Worm (Caenorhabditis elegans) whole organism, early embryonic: ENCODE data around the gene B0302.2.

Experiments
- B0310.2 ChIP-seq: sonication (generic microtip); optimal IDR thresholded peaks from 2 replicates; lab custom pipeline; 2016; ENCODE audit warnings: mild to moderate bottlenecking, missing genetic modification characterization, missing compliant biosample characterization
- F13C5.2 ChIP-seq: sonication (generic microtip); optimal IDR thresholded peaks from 2 replicates; lab custom pipeline; 2017; ENCODE audit warnings: mild to moderate bottlenecking, missing genetic modification characterization, inconsistent platforms, missing compliant biosample characterization
- aly-1 ChIP-seq: sonication (generic microtip); optimal IDR thresholded peaks from 2 replicates; lab custom pipeline; 2016; ENCODE audit warnings: missing genetic modification characterization, missing compliant biosample characterization
- ama-1 ChIP-seq: fragments of 150-350 bp; optimal IDR thresholded peaks from 2 replicates; lab custom pipeline; 2014
- ceh-13 ChIP-seq: fragments of 200-800 bp; sonication (Bioruptor generic); optimal IDR thresholded peaks from 2 replicates; lab custom pipeline; 2018; ENCODE audit warnings: mild to moderate bottlenecking, missing genetic modification characterization, missing compliant biosample characterization
- ceh-36 ChIP-seq: sonication (generic microtip); optimal IDR thresholded peaks from 2 replicates; lab custom pipeline; 2016; ENCODE audit warnings: missing genetic modification characterization, inconsistent platforms, missing compliant biosample characterization
- ets-7 ChIP-seq: sonication (generic microtip); optimal IDR thresholded peaks from 2 replicates; lab custom pipeline; 2016; ENCODE audit warnings: missing genotype, missing genetic modification characterization, missing compliant biosample characterization
- flt-1 ChIP-seq: fragments of 200-800 bp; sonication (Bioruptor generic); IDR thresholded peaks from 2 replicates; pipeline ENCODE4 v1.3.6; 2022; ENCODE audit warnings: missing genetic modification characterization, missing compliant biosample characterization
- hmbx-1 ChIP-seq: sonication (generic microtip); optimal IDR thresholded peaks from 2 replicates; lab custom pipeline; 2016; ENCODE audit warnings: mild to moderate bottlenecking, missing genetic modification characterization, missing compliant biosample characterization
- hmg-4 ChIP-seq: fragments of 200-800 bp; sonication (Bioruptor generic); optimal IDR thresholded peaks from 2 replicates; lab custom pipeline; 2018; ENCODE audit warnings: mild to moderate bottlenecking, missing genetic modification characterization, missing compliant biosample characterization
- hnd-1 ChIP-seq: sonication (generic microtip); optimal IDR thresholded peaks from 2 replicates; lab custom pipeline; 2016; ENCODE audit warnings: missing genetic modification characterization, missing compliant biosample characterization
- pes-1 ChIP-seq: fragments of 200-800 bp; sonication (Bioruptor generic); IDR thresholded peaks from 2 replicates; pipeline ENCODE4 v1.3.6; 2022; ENCODE audit warnings: missing genetic modification reagents, missing genetic modification characterization, missing compliant biosample characterization
- scrt-1 ChIP-seq: fragments of 200-800 bp; sonication (Bioruptor generic); IDR thresholded peaks from 2 replicates; pipeline ENCODE4 v1.3.6; 2022; ENCODE audit warnings: missing genetic modification characterization, missing compliant biosample characterization
- sea-1 ChIP-seq: fragments of 200-800 bp; sonication (Bioruptor generic); conservative IDR thresholded peaks from 2 replicates; pipeline ENCODE4 v1.3.6; 2022; ENCODE audit warnings: missing genetic modification characterization, missing compliant biosample characterization
- tbx-11 ChIP-seq: fragments of 200-800 bp; sonication (Bioruptor generic); IDR thresholded peaks from 2 replicates; pipeline ENCODE4 v1.3.6; 2022; ENCODE audit warnings: missing genetic modification characterization, missing compliant biosample characterization
- tbx-37 ChIP-seq: fragments of 200-800 bp; sonication (Bioruptor generic); conservative IDR thresholded peaks from 2 replicates; pipeline ENCODE4 v1.3.6; 2022; ENCODE audit warnings: missing genetic modification reagents, missing genetic modification characterization, missing compliant biosample characterization
- tra-4 ChIP-seq: sonication (generic microtip); optimal IDR thresholded peaks from 2 replicates; lab custom pipeline; 2017; ENCODE audit warnings: missing genetic modification characterization, missing compliant biosample characterization

The B0302.2 gene

ce11 chrX:17184363-17184762, 6.0 kb downstream of the B0302.2 start:
- TF ChIP-seq flt-1 = no peak
- TF ChIP-seq F13C5.2 (tag; lab: Kevin White, UChicago) = peak; percentile 37
- TF ChIP-seq ama-1 = no peak
- peak; percentile 33 for TF ChIP-seq aly-1
- TF ChIP-seq hmg-4 (GFP tag; lab: Kevin White, UChicago) = peak; percentile 67

ce11 chrX:17185696-17186430, 7.5 kb downstream of the B0302.2 start, which contains the start of gene sid-3:
Gene sid-3 (plus strand): TSS chrX:17186380.
- TF ChIP-seq hmbx-1 (tag; lab: Kevin White, UChicago) (no peak), hmg-4 (GFP tag; lab: Kevin White, UChicago) (no peak), ceh-13 (GFP tag; lab: Kevin White, UChicago) (no peak), F13C5.2 (tag; lab: Kevin White, UChicago) (no peak), ceh-36 (tag; lab: Kevin White, UChicago) (no peak), pes-1 (GFP tag; lab: Robert Waterston, UW) (no peak)

- TF ChIP-seq pes-1 (GFP tag; lab: Robert Waterston, UW) (no peak), aly-1 (no peak), ets-7 (no peak), hmbx-1 (tag; lab: Kevin White, UChicago) (no peak), scrt-1 (GFP tag; lab: Robert Waterston, UW) (no peak), flt-1 (no peak), tra-4 (tag; lab: Kevin White, UChicago) (no peak), tbx-11 (GFP tag; lab: Robert Waterston, UW) (no peak), hmg-4 (GFP tag; lab: Kevin White, UChicago) (no peak), ceh-13 (GFP tag; lab: Kevin White, UChicago) (no peak), tbx-37 (GFP tag; lab: Robert Waterston, UW) (no peak), B0310.2 (tag; lab: Kevin White, UChicago) (no peak), ama-1 (no peak)
These were observed 16.7 kb downstream of the B0302.2 start, which contains the start of gene B0302.5 for ce11 chrX:17195080-17195479. Gene B0302.5 (minus strand): TSS chrX:17195137.

DNA sequence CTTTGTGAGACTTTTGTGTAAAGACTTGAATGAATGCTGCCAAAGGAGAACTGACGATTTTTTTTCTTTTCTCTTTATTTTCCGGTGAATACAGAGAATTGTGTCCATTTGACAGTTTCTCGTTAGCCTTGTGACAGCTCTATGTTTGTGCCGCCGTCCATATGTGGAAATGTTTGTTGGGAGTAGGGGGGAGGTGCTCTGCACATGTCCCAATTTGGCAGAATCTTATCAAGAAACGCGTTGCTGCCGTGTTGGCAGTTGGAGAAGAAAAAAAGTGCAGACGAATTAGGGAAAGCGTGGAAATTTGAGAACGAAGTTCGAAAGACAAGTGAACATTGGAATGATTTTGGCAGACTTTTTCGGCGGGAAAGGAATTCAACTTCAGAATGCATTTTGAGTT, 19.5 kb downstream of the B0302.2 start:
- no peak for TF ChIP-seq pes-1 (GFP tag; lab: Robert Waterston, UW)

DNA sequence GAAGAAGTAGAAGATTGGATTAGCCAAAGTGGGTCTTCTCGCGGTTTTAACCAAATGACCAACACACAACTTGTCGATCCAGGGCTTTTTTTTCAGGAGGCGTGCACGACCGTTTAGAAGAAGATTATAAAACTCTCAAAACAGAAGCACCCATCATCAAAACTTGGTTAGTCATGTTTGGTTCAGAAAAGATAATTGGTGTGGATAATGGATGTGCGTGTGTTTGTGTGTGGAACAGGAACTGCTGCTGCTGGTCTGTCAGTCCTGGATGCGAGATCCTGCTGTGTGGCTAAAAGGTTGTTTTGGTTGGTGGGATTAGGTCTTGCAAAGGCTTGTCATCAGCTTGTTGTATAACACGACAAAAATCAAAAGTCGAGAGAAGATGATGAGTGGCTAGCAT, 25.1 kb downstream of the B0302.2 start:
- TF ChIP-seq pes-1 (GFP tag; lab: Robert Waterston, UW) = no peak
- TF ChIP-seq aly-1 = no peak
- TF ChIP-seq flt-1 = no peak

ce11 chrX:17205853-17206252, 27.5 kb downstream of the B0302.2 start:
- TF ChIP-seq pes-1 (GFP tag; lab: Robert Waterston, UW) (no peak), sea-1 (GFP tag; lab: Robert Waterston, UW) (no peak), tbx-11 (GFP tag; lab: Robert Waterston, UW) (no peak), hmbx-1 (tag; lab: Kevin White, UChicago) (no peak), tra-4 (tag; lab: Kevin White, UChicago) (no peak), hnd-1 (tag; lab: Kevin White, UChicago) (no peak), ama-1 (no peak), scrt-1 (GFP tag; lab: Robert Waterston, UW) (no peak)

DNA sequence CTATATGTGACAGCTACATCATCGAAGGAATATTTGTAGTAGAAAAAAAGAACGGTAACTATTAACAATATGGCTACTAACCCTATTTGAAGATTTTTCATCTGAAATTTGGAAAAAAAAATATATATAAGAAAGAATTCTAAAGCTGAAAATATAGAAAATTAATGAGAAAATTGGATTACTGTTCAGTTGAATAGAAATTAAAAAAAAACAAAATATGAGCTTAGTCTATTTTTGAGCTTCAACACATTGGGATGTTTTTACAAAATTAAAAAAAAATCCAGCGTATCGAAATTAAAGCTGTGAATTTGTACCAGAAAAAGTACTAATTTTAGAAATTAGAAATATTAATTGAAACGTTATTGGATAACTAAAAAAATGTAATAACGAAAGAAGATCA, 30.9 kb downstream of the B0302.2 start, which contains the start of gene T08G2.2:
T08G2.2 (minus strand) TSS at position 101 of the 400 bp plus-strand sequence.
- TF ChIP-seq ceh-36 (tag; lab: Kevin White, UChicago) = no peak
- no peak for TF ChIP-seq ama-1
- TF ChIP-seq scrt-1 (GFP tag; lab: Robert Waterston, UW) = no peak
- TF ChIP-seq tbx-37 (GFP tag; lab: Robert Waterston, UW) = no peak

DNA sequence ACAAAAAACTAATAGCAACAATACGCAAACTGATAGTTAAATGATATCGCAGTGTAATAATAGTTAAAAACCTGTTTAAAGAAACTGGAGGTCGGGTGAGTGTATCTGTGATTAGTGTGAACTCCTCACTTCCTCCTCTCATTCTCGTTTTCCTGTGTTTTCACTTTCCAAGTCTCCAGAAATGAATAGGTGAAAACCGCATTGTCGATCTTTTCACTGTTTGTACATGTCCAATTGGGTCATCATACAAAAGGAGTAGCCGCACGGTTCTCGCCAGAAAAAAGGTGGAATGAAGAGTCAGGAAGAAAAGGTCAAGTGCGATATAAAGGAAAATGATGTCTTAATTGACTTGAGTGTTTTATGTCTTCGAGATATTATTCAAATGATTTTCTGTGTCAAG, 33.2 kb downstream of the B0302.2 start:
- no peak for TF ChIP-seq tbx-37 (GFP tag; lab: Robert Waterston, UW)

- TF ChIP-seq sea-1 (GFP tag; lab: Robert Waterston, UW) (no peak), scrt-1 (GFP tag; lab: Robert Waterston, UW) (no peak), ama-1 (no peak), B0310.2 (tag; lab: Kevin White, UChicago) (no peak), tbx-11 (GFP tag; lab: Robert Waterston, UW) (no peak), F13C5.2 (tag; lab: Kevin White, UChicago) (no peak), tra-4 (tag; lab: Kevin White, UChicago) (no peak), pes-1 (GFP tag; lab: Robert Waterston, UW) (no peak)
These were observed 36.5 kb downstream of the B0302.2 start, which contains the start of gene acdh-10 for ce11 chrX:17214803-17215202. Gene acdh-10 (minus strand): TSS chrX:17214903.
